Fruit fly (Drosophila melanogaster): ENCODE results near the gene Mtr4.

Gene Mtr4

DNA sequence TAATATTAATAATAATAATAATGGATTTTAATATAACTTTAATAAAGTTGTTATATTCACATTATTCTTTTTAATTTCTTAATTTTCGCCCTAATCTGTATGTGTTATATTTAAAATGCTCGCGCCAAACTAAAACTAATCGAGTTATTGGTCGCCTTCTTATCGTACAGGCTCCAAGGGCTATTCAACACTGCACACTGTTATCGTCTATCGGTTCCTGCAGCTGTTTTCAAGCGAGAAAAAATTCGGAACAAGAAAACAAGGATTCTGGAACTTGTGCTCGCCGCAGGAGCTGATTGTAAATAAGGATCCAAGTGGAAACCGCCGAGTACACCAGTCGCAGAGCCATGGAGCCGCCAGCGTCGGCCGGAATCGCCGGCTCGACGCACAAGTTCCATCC is 12.0 kb downstream of the Mtr4 start, which contains the start of gene CG3793 (continued):
- TF ChIP-seq Six4 (GFP tag; optimal IDR thresholded peaks at IDR 0.05) (no peak), Atf3 (GFP tag; optimal IDR thresholded peaks at IDR 0.05) (no peak), CG4282 (GFP tag; optimal IDR thresholded peaks at IDR 0.05) (no peak), lbe (GFP tag; optimal IDR thresholded peaks at IDR 0.05) (no peak), esg (GFP tag; conservative IDR thresholded peaks at IDR 0.05) (no peak), nerfin-2 (GFP tag; IDR thresholded peaks at IDR 0.05; ENCODE audit: partially characterized antibody) (peak; percentile 33; the same call in 1 of the 2 replicates), NC2α (GFP tag; optimal IDR thresholded peaks at IDR 0.05) (no peak), Dref (GFP tag; IDR thresholded peaks at IDR 0.05) (peak; percentile 87), Med (GFP tag) (peak; percentile 75), CG15479 (GFP tag; optimal IDR thresholded peaks at IDR 0.05) (no peak), en (GFP tag; optimal IDR thresholded peaks at IDR 0.05) (no peak), vnd (GFP tag; IDR thresholded peaks at IDR 0.05; ENCODE audit: partially characterized antibody) (peak; percentile 30; the same call in 1 of the 3 replicates), CG11560 (tag; IDR thresholded peaks at IDR 0.05) (peak; percentile 27; the same call in 1 of the 3 replicates), CG16813 (GFP tag; IDR thresholded peaks at IDR 0.05; ENCODE audit: partially characterized antibody) (peak; percentile 54; the same call in 2 of the 3 replicates), Dip3 (GFP tag; optimal IDR thresholded peaks at IDR 0.05) (no peak), psq (GFP tag; optimal IDR thresholded peaks at IDR 0.05) (no peak), Sry-δ (GFP tag; optimal IDR thresholded peaks at IDR 0.05) (peak; percentile 13), ac (GFP tag; optimal IDR thresholded peaks at IDR 0.05) (no peak), MBD-R2 (GFP tag; IDR thresholded peaks at IDR 0.05) (peak; percentile 75), CG10979 (tag; optimal IDR thresholded peaks at IDR 0.05) (no peak), lmd (GFP tag; IDR thresholded peaks at IDR 0.05) (no peak), fd64A (GFP tag; optimal IDR thresholded peaks at IDR 0.05) (no peak), CG10267 (tag; optimal IDR thresholded peaks at IDR 0.05) (peak; percentile 92), BEAF-32 (GFP tag; optimal IDR thresholded peaks at IDR 0.05) (peak; percentile 38), Antp (GFP tag; optimal IDR thresholded peaks at IDR 0.05) (no peak), CG6791 (GFP tag; IDR thresholded peaks at IDR 0.05; ENCODE audit: partially characterized antibody) (peak; percentile 81), CG3407 (GFP tag; optimal IDR thresholded peaks at IDR 0.05) (no peak), run (tag; optimal IDR thresholded peaks at IDR 0.05) (no peak), zen (tag; optimal IDR thresholded peaks at IDR 0.05) (no peak), Hmx (GFP tag; optimal IDR thresholded peaks at IDR 0.05) (no peak), eyg (GFP tag; optimal IDR thresholded peaks at IDR 0.05) (no peak), CG11723 (GFP tag; optimal IDR thresholded peaks at IDR 0.05) (no peak), sna (GFP tag; IDR thresholded peaks at IDR 0.05; ENCODE audit: partially characterized antibody) (peak; percentile 30; the same call in 1 of the 2 replicates), h (optimal IDR thresholded peaks at IDR 0.05) (no peak), CG8290 (GFP tag; optimal IDR thresholded peaks at IDR 0.05) (no peak), CG8290 (tag; optimal IDR thresholded peaks at IDR 0.05) (peak in 1 of 2 experiments; percentile 74), CG30403 (GFP tag; optimal IDR thresholded peaks at IDR 0.05) (no peak), CG6813 (GFP tag; optimal IDR thresholded peaks at IDR 0.05) (no peak), CG7271 (tag; optimal IDR thresholded peaks at IDR 0.05) (no peak), Trl (optimal IDR thresholded peaks at IDR 0.05) (no peak), Trl (GFP tag; optimal IDR thresholded peaks at IDR 0.05) (no peak), CG31365 (tag; optimal IDR thresholded peaks at IDR 0.05) (no peak), Meics (GFP tag; optimal IDR thresholded peaks at IDR 0.05) (no peak), CG6689 (GFP tag; IDR thresholded peaks at IDR 0.05) (no peak), stwl (tag; optimal IDR thresholded peaks at IDR 0.05) (peak; percentile 69), br (optimal IDR thresholded peaks at IDR 0.05) (no peak), hth (optimal IDR thresholded peaks at IDR 0.05) (no peak), luna (GFP tag; optimal IDR thresholded peaks at IDR 0.05) (no peak), CG16863 (GFP tag; optimal IDR thresholded peaks at IDR 0.05) (no peak), CG17186 (GFP tag; optimal IDR thresholded peaks at IDR 0.05) (no peak), CG12236 (GFP tag; optimal IDR thresholded peaks at IDR 0.05) (no peak), crol (GFP tag; IDR thresholded peaks at IDR 0.05) (no peak), shn (GFP tag; optimal IDR thresholded peaks at IDR 0.05) (no peak)
